Worm (Caenorhabditis elegans) whole organism, young adult: ENCODE data around the gene cee-1.
"Not testable (repeated sequence)": the region's sequence is repeated elsewhere in the genome, so short reads cannot be mapped to it uniquely, and the experiment has no call there.

ENCODE experiments used
- B0019.2 ChIP-seq: fragments of 200-800 bp; sonication (Bioruptor generic); conservative IDR thresholded peaks from 2 replicates; pipeline ENCODE4 v1.3.6; 2022; ENCODE audit warnings: missing genetic modification reagents, missing genetic modification characterization, missing compliant biosample characterization
- B0261.1 ChIP-seq: sonication (generic microtip); optimal IDR thresholded peaks from 2 replicates; lab custom pipeline; 2016; ENCODE audit warnings: mild to moderate bottlenecking, missing genetic modification characterization, moderate library complexity, missing compliant biosample characterization
- C06A6.2 ChIP-seq: fragments of 200-800 bp; sonication (Bioruptor generic); conservative IDR thresholded peaks from 2 replicates; pipeline ENCODE4 v1.3.6; 2022; ENCODE audit warnings: missing genetic modification characterization, missing compliant biosample characterization
- C17E4.6 ChIP-seq: fragments of 200-800 bp; sonication (Bioruptor generic); IDR thresholded peaks from 2 replicates; pipeline ENCODE4 v1.3.6; 2022; ENCODE audit warnings: missing genetic modification reagents, missing genetic modification characterization, missing compliant biosample characterization
- F33H1.4 ChIP-seq: fragments of 200-800 bp; sonication (Bioruptor generic); IDR thresholded peaks from 2 replicates; pipeline ENCODE4 v1.3.6; 2022; ENCODE audit warnings: missing genetic modification reagents, missing genetic modification characterization, missing compliant biosample characterization
- K11D2.4 ChIP-seq: fragments of 200-800 bp; sonication (Bioruptor generic); IDR thresholded peaks from 2 replicates; pipeline ENCODE4 v1.3.6; 2022; ENCODE audit warnings: missing genetic modification reagents, missing genetic modification characterization, missing compliant biosample characterization
- Y67H2A.10 ChIP-seq: fragments of 200-800 bp; sonication (Bioruptor generic); conservative IDR thresholded peaks from 2 replicates; pipeline ENCODE4 v1.3.6; 2022; ENCODE audit warnings: missing genetic modification reagents, missing genetic modification characterization, missing compliant biosample characterization
- Y95B8A.8 ChIP-seq: fragments of 200-800 bp; sonication (Bioruptor generic); IDR thresholded peaks from 2 replicates; pipeline ENCODE4 v1.3.6; 2022; ENCODE audit warnings: missing genetic modification reagents, missing genetic modification characterization, missing compliant biosample characterization
- ZK185.1 ChIP-seq: sonication (generic microtip); optimal IDR thresholded peaks from 2 replicates; lab custom pipeline; 2016; ENCODE audit warnings: mild to moderate bottlenecking, missing genetic modification characterization, missing compliant biosample characterization; ENCODE audit not compliant: poor library complexity, severe bottlenecking
- attf-3 ChIP-seq: fragments of 200-800 bp; sonication (Bioruptor generic); conservative IDR thresholded peaks from 2 replicates; pipeline ENCODE4 v1.3.6; 2022; ENCODE audit warnings: missing genetic modification reagents, missing genetic modification characterization, missing compliant biosample characterization
- attf-5 ChIP-seq: fragments of 200-800 bp; sonication (Bioruptor generic); optimal IDR thresholded peaks from 2 replicates; lab custom pipeline; 2018; ENCODE audit warnings: mild to moderate bottlenecking, missing genetic modification characterization, missing compliant biosample characterization
- cebp-1 ChIP-seq, 2 experiments: fragments of 200-800 bp in 1 of 2; sonication (Bioruptor generic) in 1 of 2; sonication (generic microtip) in 1 of 2; IDR thresholded peaks in 1 of 2; optimal IDR thresholded peaks in 1 of 2; 2 replicates each; pipeline versions ENCODE4 v1.3.6 to Lab custom; 2017 to 2022; ENCODE audit warnings: missing compliant biosample characterization in 2 of 2, missing genetic modification characterization in 2 of 2, mild to moderate bottlenecking in 1 of 2, missing genetic modification reagents in 1 of 2, moderate library complexity in 1 of 2
- cebp-2 ChIP-seq: fragments of 200-800 bp; sonication (Bioruptor generic); IDR thresholded peaks from 2 replicates; pipeline ENCODE4 v1.3.6; 2022; ENCODE audit warnings: missing genetic modification characterization, missing compliant biosample characterization
- ceh-100 ChIP-seq: fragments of 200-800 bp; sonication (Bioruptor generic); IDR thresholded peaks from 2 replicates; pipeline ENCODE4 v1.3.6; 2022; ENCODE audit warnings: missing genetic modification reagents, missing genetic modification characterization, missing compliant biosample characterization
- ceh-91 ChIP-seq: fragments of 200-800 bp; sonication (Bioruptor generic); IDR thresholded peaks from 2 replicates; pipeline ENCODE4 v1.3.6; 2022; ENCODE audit warnings: missing genetic modification reagents, missing genetic modification characterization, missing compliant biosample characterization
- egrh-3 ChIP-seq: fragments of 200-800 bp; sonication (Bioruptor generic); IDR thresholded peaks from 2 replicates; pipeline ENCODE4 v1.3.6; 2022; ENCODE audit warnings: missing genetic modification reagents, missing genetic modification characterization, missing compliant biosample characterization
- hmg-1.2 ChIP-seq: fragments of 200-800 bp; sonication (Bioruptor generic); IDR thresholded peaks from 2 replicates; pipeline ENCODE4 v1.3.6; 2022; ENCODE audit warnings: missing genetic modification reagents, missing genetic modification characterization, missing compliant biosample characterization
- let-607 ChIP-seq, 2 experiments: fragments of 200-800 bp in 1 of 2; sonication (Bioruptor generic) in 1 of 2; sonication (generic microtip) in 1 of 2; optimal IDR thresholded peaks; 2 replicates each; lab custom pipeline; 2016 to 2018; ENCODE audit warnings: mild to moderate bottlenecking in 2 of 2, missing compliant biosample characterization in 2 of 2, missing genetic modification characterization in 2 of 2, moderate library complexity in 2 of 2, missing genotype in 1 of 2
- lin-26 ChIP-seq: fragments of 200-800 bp; sonication (Bioruptor generic); IDR thresholded peaks from 2 replicates; pipeline ENCODE4 v1.3.6; 2022; ENCODE audit warnings: missing genetic modification reagents, missing genetic modification characterization, missing compliant biosample characterization
- lin-40 ChIP-seq: sonication (generic microtip); optimal IDR thresholded peaks from 2 replicates; lab custom pipeline; 2016; ENCODE audit warnings: missing genetic modification characterization, mild to moderate bottlenecking, missing compliant biosample characterization, missing genotype, missing genetic modification reagents
- lin-54 ChIP-seq: fragments of 200-800 bp; sonication (Bioruptor generic); optimal IDR thresholded peaks from 2 replicates; lab custom pipeline; 2018; ENCODE audit warnings: mild to moderate bottlenecking, missing genetic modification characterization, missing compliant biosample characterization
- madf-10 ChIP-seq: sonication (generic microtip); optimal IDR thresholded peaks from 2 replicates; lab custom pipeline; 2016; ENCODE audit warnings: mild to moderate bottlenecking, missing genetic modification characterization, missing compliant biosample characterization
- mcd-1 ChIP-seq: fragments of 200-800 bp; sonication (Bioruptor generic); IDR thresholded peaks from 2 replicates; pipeline ENCODE4 v1.3.6; 2022; ENCODE audit warnings: missing genetic modification reagents, missing genetic modification characterization, missing compliant biosample characterization
- nfya-1 ChIP-seq: sonication (generic microtip); optimal IDR thresholded peaks from 2 replicates; lab custom pipeline; 2017; ENCODE audit warnings: antibody characterized with exemption, missing compliant biosample characterization, missing genetic modification characterization, borderline replicate concordance; ENCODE audit not compliant: insufficient read depth
- nfyb-1 ChIP-seq: fragments of 200-800 bp; sonication (Bioruptor generic); IDR thresholded peaks from 2 replicates; pipeline ENCODE4 v1.3.6; 2022; ENCODE audit warnings: missing genetic modification reagents, missing genetic modification characterization, missing compliant biosample characterization
- nhr-120 ChIP-seq: fragments of 200-800 bp; sonication (Bioruptor generic); IDR thresholded peaks from 2 replicates; pipeline ENCODE4 v1.3.6; 2022; ENCODE audit warnings: missing genetic modification characterization, missing compliant biosample characterization
- pbrm-1 ChIP-seq: fragments of 200-800 bp; sonication (Bioruptor generic); IDR thresholded peaks from 2 replicates; pipeline ENCODE4 v1.3.6; 2022; ENCODE audit warnings: missing genetic modification reagents, missing genetic modification characterization, missing compliant biosample characterization
- rpc-1 ChIP-seq, 2 experiments: fragments of 150-350 bp in 1 of 2; sonication (generic microtip) in 1 of 2; optimal IDR thresholded peaks; 2 replicates each; lab custom pipeline; 2014 to 2018; ENCODE audit warnings: missing biosample characterization in 1 of 2, missing genetic modification characterization in 1 of 2, missing genetic modification reagents in 1 of 2, missing genotype in 1 of 2
- snpc-1.3 ChIP-seq: sonication (generic microtip); optimal IDR thresholded peaks from 2 replicates; lab custom pipeline; 2017; ENCODE audit warnings: missing genetic modification characterization, mild to moderate bottlenecking, missing compliant biosample characterization, antibody characterized with exemption, moderate library complexity, missing genotype, missing genetic modification reagents; ENCODE audit not compliant: insufficient read depth
- snpc-4 ChIP-seq, 5 experiments: fragments of 150-350 bp in 1 of 5; sonication (generic microtip) in 4 of 5; optimal IDR thresholded peaks; 2 replicates each; lab custom pipeline; 2014 to 2018; ENCODE audit warnings: missing genetic modification characterization in 5 of 5, missing biosample characterization in 3 of 5, antibody characterized with exemption in 2 of 5, mild to moderate bottlenecking in 2 of 5, missing compliant biosample characterization in 2 of 5, missing genotype in 2 of 5, moderate library complexity in 2 of 5, missing genetic modification reagents in 1 of 5
- zfh-2 ChIP-seq: fragments of 200-800 bp; sonication (Bioruptor generic); conservative IDR thresholded peaks from 2 replicates; pipeline ENCODE4 v1.3.6; 2022; ENCODE audit warnings: missing genetic modification reagents, missing genetic modification characterization, missing compliant biosample characterization
- ztf-18 ChIP-seq: sonication (generic microtip); optimal IDR thresholded peaks from 2 replicates; lab custom pipeline; 2016; ENCODE audit warnings: missing genotype, mild to moderate bottlenecking, missing genetic modification characterization, missing compliant biosample characterization
- ztf-26 ChIP-seq: sonication (generic microtip); optimal IDR thresholded peaks from 2 replicates; lab custom pipeline; 2017; ENCODE audit warnings: missing genetic modification characterization, missing compliant biosample characterization

Gene cee-1

ce11 chrIII:4920221-4920620, 7.7 kb downstream of the cee-1 start, which contains the start of gene ula-1:
ula-1 (minus strand) TSS chrIII:4920321.
- TF ChIP-seq let-607 (tag; optimal IDR thresholded peaks at IDR 0.05; lab: Kevin White, UChicago) (no peak), B0019.2 (no peak), madf-10 (tag; lab: Kevin White, UChicago) (no peak), snpc-1.3 (no peak), ZK185.1 (tag; lab: Kevin White, UChicago) (no peak), cebp-2 (GFP tag; lab: Robert Waterston, UW) (no peak), nfya-1 (tag; lab: Kevin White, UChicago) (no peak), B0261.1 (tag; lab: Kevin White, UChicago) (no peak), rpc-1 (optimal IDR thresholded peaks at IDR 0.05; lab: Kevin White, UChicago) (no peak), rpc-1 (tag; optimal IDR thresholded peaks at IDR 0.05; lab: Kevin White, UChicago) (no peak)

- TF ChIP-seq egrh-3 (peak; percentile 34), zfh-2 (GFP tag; lab: Robert Waterston, UW) (0 out of 2 replicates have a peak, but pooled peaks have one; percentile 34), attf-5 (peak; percentile 34), lin-40 (tag; lab: Kevin White, UChicago) (peak; percentile 27), Y67H2A.10 (GFP tag; lab: Robert Waterston, UW) (peak; percentile 42; the same call in 1 of the 2 replicates), snpc-4 (tag; optimal IDR thresholded peaks at IDR 0.05; lab: Kevin White, UChicago) (peak in 2 of 4 experiments; percentile 5 to 25), ceh-91 (GFP tag; lab: Robert Waterston, UW) (0 out of 2 replicates have a peak, but pooled peaks have one; percentile 11), nhr-120 (0 out of 2 replicates have a peak, but pooled peaks have one; percentile 76), C06A6.2 (peak; percentile 84), F33H1.4 (GFP tag; lab: Robert Waterston, UW) (peak; percentile 44), pbrm-1 (GFP tag; lab: Robert Waterston, UW) (peak; percentile 55; the same call in 1 of the 2 replicates), rpc-1 (optimal IDR thresholded peaks at IDR 0.05; lab: Kevin White, UChicago) (peak; percentile 15), C17E4.6 (GFP tag; lab: Robert Waterston, UW) (peak; percentile 21; the same call in 1 of the 2 replicates), cebp-1 (tag; optimal IDR thresholded peaks at IDR 0.05; lab: Kevin White, UChicago) (peak; percentile 36), lin-54 (GFP tag; lab: Kevin White, UChicago) (peak; percentile 11), lin-26 (GFP tag; lab: Robert Waterston, UW) (peak; percentile 18; the same call in 1 of the 2 replicates), mcd-1 (GFP tag; lab: Robert Waterston, UW) (peak; percentile 89), Y95B8A.8 (GFP tag; lab: Robert Waterston, UW) (0 out of 2 replicates have a peak, but pooled peaks have one; percentile 12), hmg-1.2 (GFP tag; lab: Robert Waterston, UW) (peak; percentile 13; the same call in 1 of the 2 replicates), ceh-100 (GFP tag; lab: Robert Waterston, UW) (peak; percentile 90), ztf-18 (tag; lab: Kevin White, UChicago) (peak; percentile 6), attf-3 (peak; percentile 18; the same call in 1 of the 2 replicates), cebp-2 (GFP tag; lab: Robert Waterston, UW) (0 out of 2 replicates have a peak, but pooled peaks have one; percentile 10), ztf-26 (tag; lab: Kevin White, UChicago) (peak; percentile 8), nfyb-1 (GFP tag; lab: Robert Waterston, UW) (peak; percentile 55), K11D2.4 (GFP tag; lab: Robert Waterston, UW) (peak; percentile 73)
- TF ChIP-seq snpc-4 (GFP tag; optimal IDR thresholded peaks at IDR 0.05; lab: Kevin White, UChicago); rpc-1 (tag; optimal IDR thresholded peaks at IDR 0.05; lab: Kevin White, UChicago); cebp-1 (GFP tag; IDR thresholded peaks at IDR 0.05; lab: Robert Waterston, UW): not testable (repeated sequence)
Observed at ce11 chrIII:4922020-4922419, 9.5 kb downstream of the cee-1 start, which contains the start of gene mmab-1. mmab-1 (minus strand) TSS chrIII:4922114.
